Worm (Caenorhabditis elegans): Measurements from ENCODE around the gene scav-3.

ce11 chrIII:12411059-12411458 lies 45.6 kb downstream of the scav-3 start:
- TF ChIP-seq F13C5.2 (tag; optimal IDR thresholded peaks at IDR 0.05) (no peak), ama-1 (optimal IDR thresholded peaks at IDR 0.05) (no peak), flt-1 (GFP tag; IDR thresholded peaks at IDR 0.05) (no peak), tbx-37 (GFP tag; conservative IDR thresholded peaks at IDR 0.05) (no peak), tbx-11 (GFP tag; IDR thresholded peaks at IDR 0.05) (no peak), hmg-4 (GFP tag; optimal IDR thresholded peaks at IDR 0.05) (no peak), hnd-1 (tag; optimal IDR thresholded peaks at IDR 0.05) (no peak)

Measured in whole organism, early embryonic.